Worm (Caenorhabditis elegans) whole organism, L4/young adult: ENCODE results near the gene srt-14.
"Not testable (repeated sequence)": the region's sequence is repeated elsewhere in the genome, so short reads cannot be mapped to it uniquely, and the experiment has no call there.

Experiments used
- W03F9.2 ChIP-seq: fragments of 150-350 bp; optimal IDR thresholded peaks from 2 replicates; lab custom pipeline; 2014; ENCODE audit warnings: missing biosample characterization, missing genetic modification characterization
- dao-5 ChIP-seq: sonication (generic microtip); optimal IDR thresholded peaks from 2 replicates; lab custom pipeline; 2016; ENCODE audit warnings: missing genotype, missing genetic modification characterization, moderate library complexity, missing compliant biosample characterization
- him-1 ChIP-seq: sonication (generic microtip); optimal IDR thresholded peaks from 2 replicates; lab custom pipeline; 2016; ENCODE audit warnings: missing genotype, missing genetic modification reagents, missing genetic modification characterization, missing compliant biosample characterization

The srt-14 gene

ce11 chrV:4256474-4256873 is at the start of gene srt-14:
TSS of gene srt-14 (minus strand) at chrV:4256574.
- TF ChIP-seq him-1 (tag; lab: Kevin White, UChicago) (no peak), dao-5 (no peak), W03F9.2 (no peak)

ce11 chrV:4304240-4304639 is 47.9 kb upstream of the srt-14 start:
- TF ChIP-seq W03F9.2 (no peak), him-1 (tag; lab: Kevin White, UChicago) (no peak), dao-5 (no peak)

ce11 chrV:4303793-4304192 is 47.4 kb upstream of the srt-14 start:
- no peak for TF ChIP-seq dao-5
- TF ChIP-seq him-1 (tag; lab: Kevin White, UChicago): no peak
- no peak for TF ChIP-seq W03F9.2

- TF ChIP-seq W03F9.2 (no peak), dao-5 (no peak), him-1 (tag; lab: Kevin White, UChicago) (no peak)
These were observed 46.5 kb upstream of the srt-14 start for ce11 chrV:4302842-4303241.

ce11 chrV:4299741-4300140 is 43.4 kb upstream of the srt-14 start, which contains the start of gene ZC132.3:
TSS of gene ZC132.3 (minus strand) at chrV:4299841.
- TF ChIP-seq him-1 (tag; lab: Kevin White, UChicago) (no peak), W03F9.2 (no peak), dao-5 (no peak)

ce11 chrV:4298579-4298978 is 42.2 kb upstream of the srt-14 start, which contains the start of gene ZC132.11:
TSS of gene ZC132.11 (minus strand) at chrV:4298679.
- TF ChIP-seq W03F9.2: no peak

ce11 chrV:4295920-4296319 is 39.5 kb upstream of the srt-14 start, which contains the start of gene F47D2.11:
TSS of gene F47D2.11 (minus strand) at chrV:4296020.
- TF ChIP-seq dao-5 (no peak), W03F9.2 (no peak), him-1 (tag; lab: Kevin White, UChicago) (no peak)

- TF ChIP-seq him-1 (tag; lab: Kevin White, UChicago); W03F9.2; dao-5: not testable (repeated sequence)
These were observed 37.1 kb upstream of the srt-14 start, which contains the start of gene srh-194 for ce11 chrV:4293425-4293824. TSS of gene srh-194 (minus strand) at chrV:4293525.

- not testable (repeated sequence) for TF ChIP-seq dao-5; W03F9.2; him-1 (tag; lab: Kevin White, UChicago)
These were observed 33.7 kb upstream of the srt-14 start, which contains the start of gene srh-193 for ce11 chrV:4290093-4290492. TSS of gene srh-193 (minus strand) at chrV:4290193.

- not testable (repeated sequence) for TF ChIP-seq W03F9.2; dao-5; him-1 (tag; lab: Kevin White, UChicago)
These were observed 28.4 kb upstream of the srt-14 start, which contains the start of gene srt-19 for ce11 chrV:4284737-4285136. TSS of gene srt-19 (plus strand) at chrV:4285037.

- not testable (repeated sequence) for TF ChIP-seq dao-5; W03F9.2; him-1 (tag; lab: Kevin White, UChicago)
These were observed 25.3 kb upstream of the srt-14 start, which contains the start of gene srt-37 for ce11 chrV:4281699-4282098. TSS of gene srt-37 (minus strand) at chrV:4281799.

ce11 chrV:4278735-4279134 is 22.4 kb upstream of the srt-14 start, which contains the start of gene srt-20:
TSS of gene srt-20 (minus strand) at chrV:4278835.
- not testable (repeated sequence) for TF ChIP-seq him-1 (tag; lab: Kevin White, UChicago); W03F9.2; dao-5

ce11 chrV:4273372-4273771 is 17.0 kb upstream of the srt-14 start:
- no peak for TF ChIP-seq him-1 (tag; lab: Kevin White, UChicago)
- no peak for TF ChIP-seq W03F9.2
- TF ChIP-seq dao-5: no peak

- TF ChIP-seq him-1 (tag; lab: Kevin White, UChicago); dao-5; W03F9.2: not testable (repeated sequence)
These were observed 14.9 kb upstream of the srt-14 start, which contains the start of gene srt-38 for ce11 chrV:4271258-4271657. TSS of gene srt-38 (minus strand) at chrV:4271358.

- not testable (repeated sequence) for TF ChIP-seq dao-5; him-1 (tag; lab: Kevin White, UChicago); W03F9.2
These were observed 11.8 kb upstream of the srt-14 start, which contains the start of gene srt-36 for ce11 chrV:4268213-4268612. TSS of gene srt-36 (minus strand) at chrV:4268313.
